Worm (Caenorhabditis elegans): ENCODE measurements around the gene H01M10.2.

DNA sequence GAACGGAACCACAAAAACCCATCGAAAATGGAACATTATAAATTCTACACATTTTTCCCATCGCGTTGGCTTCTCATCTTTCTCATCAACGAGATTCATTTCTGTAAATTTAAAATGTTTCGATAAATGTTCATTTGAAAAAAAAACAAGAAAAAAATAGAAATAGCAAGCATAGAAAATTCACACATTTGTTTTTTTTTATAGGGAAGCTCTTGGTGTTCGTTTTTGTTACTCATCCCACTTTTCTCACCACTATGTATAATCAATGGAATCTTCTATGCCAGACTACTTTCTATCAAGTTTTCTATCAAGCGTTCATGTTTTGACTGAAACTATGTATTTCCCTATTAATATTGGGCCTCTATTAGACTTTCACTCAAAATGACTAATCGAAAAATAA lies 21.5 kb downstream of the H01M10.2 start, which contains the start of gene dhcr-24:
- TF ChIP-seq sea-2 (GFP tag; optimal IDR thresholded peaks at IDR 0.05) (no peak), nhr-237 (tag; optimal IDR thresholded peaks at IDR 0.05) (no peak), snpc-4 (tag; optimal IDR thresholded peaks at IDR 0.05) (no peak), pha-4 (tag; optimal IDR thresholded peaks at IDR 0.05) (no peak), ceh-82 (tag; optimal IDR thresholded peaks at IDR 0.05) (no peak), lin-15B (tag; optimal IDR thresholded peaks at IDR 0.05) (no peak), nhr-25 (tag; optimal IDR thresholded peaks at IDR 0.05) (no peak), nhr-11 (tag; optimal IDR thresholded peaks at IDR 0.05) (no peak), skn-1 (tag; optimal IDR thresholded peaks at IDR 0.05) (no peak), elt-2 (tag; optimal IDR thresholded peaks at IDR 0.05) (no peak), daf-12 (tag; optimal IDR thresholded peaks at IDR 0.05) (no peak), R02D3.7 (tag; optimal IDR thresholded peaks at IDR 0.05) (no peak), ama-1 (optimal IDR thresholded peaks at IDR 0.05) (no peak), fos-1 (tag; optimal IDR thresholded peaks at IDR 0.05) (no peak)
